In the genomic region with DNA sequence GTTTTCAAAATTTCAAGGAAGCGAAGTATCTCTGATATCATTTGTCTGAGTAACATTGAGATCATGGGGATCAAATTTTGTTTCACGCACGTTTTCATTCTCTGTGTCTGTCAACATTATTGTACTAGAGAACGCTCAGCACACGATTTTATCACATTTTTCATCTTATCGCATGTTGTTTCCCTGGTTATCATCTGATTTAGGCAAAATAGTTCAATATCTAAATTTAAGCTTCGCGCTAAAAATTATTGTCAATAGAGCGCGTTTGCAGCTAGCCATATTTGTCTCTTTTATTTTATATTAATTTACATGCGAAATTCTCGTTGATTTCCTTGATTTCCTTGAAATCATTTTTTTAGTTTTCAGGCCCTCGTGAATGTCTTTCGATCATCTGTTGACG, we compare ENCODE assay signal across 1 worm cellular context.
TF ChIP-seq lines count a peak whose summit lies in the region.

Gene K02F3.2 (plus strand): TSS at position 357 of the 400 bp plus-strand sequence.

TF ChIP-seq in whole organism, L4 larva, 104 proteins besides CTCF, POLR2A, EP300 and RAD21 (continued from another document):
- TF ChIP-seq vab-7 (GFP tag; IDR thresholded peaks at IDR 0.05; lab: Robert Waterston, UW), result no peak
- TF ChIP-seq egl-27 (tag; optimal IDR thresholded peaks at IDR 0.05; lab: Kevin White, UChicago), result no peak
- no peak for TF ChIP-seq ceh-28 (tag; optimal IDR thresholded peaks at IDR 0.05; lab: Kevin White, UChicago)
- no peak for TF ChIP-seq dmd-8 (GFP tag; IDR thresholded peaks at IDR 0.05; lab: Robert Waterston, UW)
- peak; percentile 84 for TF ChIP-seq nhr-77 (tag; optimal IDR thresholded peaks at IDR 0.05; lab: Kevin White, UChicago)
- no peak for TF ChIP-seq skn-1 (tag; optimal IDR thresholded peaks at IDR 0.05; lab: Kevin White, UChicago)
- peak; percentile 29 for TF ChIP-seq ztf-7 (tag; optimal IDR thresholded peaks at IDR 0.05; lab: Kevin White, UChicago)
- no peak for TF ChIP-seq zfp-3 (GFP tag; conservative IDR thresholded peaks at IDR 0.05; lab: Robert Waterston, UW)
- peak; percentile 91 for TF ChIP-seq nhr-28 (tag; optimal IDR thresholded peaks at IDR 0.05; lab: Kevin White, UChicago)
- TF ChIP-seq dmd-6 (GFP tag; IDR thresholded peaks at IDR 0.05; lab: Robert Waterston, UW), result peak; percentile 72
- TF ChIP-seq spr-3 (GFP tag; optimal IDR thresholded peaks at IDR 0.05; lab: Kevin White, UChicago), result no peak
- TF ChIP-seq nhr-11 (tag; optimal IDR thresholded peaks at IDR 0.05; lab: Kevin White, UChicago), result peak; percentile 37
- TF ChIP-seq Y5F2A.4 (GFP tag; optimal IDR thresholded peaks at IDR 0.05; lab: Kevin White, UChicago), result no peak
- no peak for TF ChIP-seq F44E2.7 (GFP tag; IDR thresholded peaks at IDR 0.05; lab: Robert Waterston, UW)
- no peak for TF ChIP-seq lin-15B (tag; optimal IDR thresholded peaks at IDR 0.05; lab: Kevin White, UChicago)
- no peak for TF ChIP-seq D1046.2 (GFP tag; IDR thresholded peaks at IDR 0.05; lab: Robert Waterston, UW)
- no peak for TF ChIP-seq daf-12 (tag; optimal IDR thresholded peaks at IDR 0.05; lab: Kevin White, UChicago)
- no peak for TF ChIP-seq ztf-11 (tag; optimal IDR thresholded peaks at IDR 0.05; lab: Kevin White, UChicago)
